Fruit fly (Drosophila melanogaster) whole organism: ENCODE results near the gene CG6290.

Experiments
- CG8478 ChIP-seq: fragments of >200 bp; optimal IDR thresholded peaks from 2 replicates; lab custom pipeline; 2018; ENCODE audit warnings: inconsistent platforms
- Dll ChIP-seq: fragments of >200 bp; optimal IDR thresholded peaks from 2 replicates; lab custom pipeline; 2017
- EcR ChIP-seq, 2 experiments: fragments of >200 bp; optimal IDR thresholded peaks; 2 replicates each; lab custom pipeline; 2017; ENCODE audit warnings: missing biosample characterization in 2 of 2, missing genetic modification characterization in 2 of 2, missing genetic modification reagents in 2 of 2
- pan ChIP-seq: fragments of >200 bp; optimal IDR thresholded peaks from 2 replicates; lab custom pipeline; 2017
- psq ChIP-seq: fragments of >200 bp; optimal IDR thresholded peaks from 2 replicates; lab custom pipeline; 2017
- usp ChIP-seq: fragments of >200 bp; optimal IDR thresholded peaks from 2 replicates; lab custom pipeline; 2017; ENCODE audit warnings: missing biosample characterization, missing genetic modification characterization, mixed read lengths

DNA sequence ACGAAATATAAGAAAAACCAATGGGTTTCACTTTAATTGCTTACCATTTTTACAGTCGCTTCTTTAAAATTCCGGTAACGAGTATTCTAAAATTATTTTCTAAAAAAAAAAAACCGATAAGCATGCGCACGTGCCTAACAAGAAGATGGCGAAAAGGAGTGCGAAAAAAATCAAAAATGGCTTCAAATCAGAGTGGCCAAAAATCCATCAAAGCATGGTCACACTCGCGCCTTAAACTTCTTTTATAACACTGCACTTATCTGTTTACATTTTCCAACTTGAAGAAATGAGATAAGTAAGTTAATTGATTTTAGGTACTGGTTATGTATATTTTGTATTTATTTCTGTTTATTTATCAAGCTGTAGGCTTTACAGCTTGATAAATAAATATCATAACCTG, 23.0 kb downstream of the CG6290 start, which contains the start of gene CG43843:
- TF ChIP-seq Dll (lab: Kevin White, UChicago) (no peak), pan (no peak), usp (GFP tag; lab: Kevin White, UChicago) (no peak), EcR (GFP tag; optimal IDR thresholded peaks at IDR 0.05; lab: Kevin White, UChicago) (no peak), psq (no peak), CG8478 (lab: Kevin White, UChicago) (no peak)
